Fruit fly (Drosophila melanogaster): ENCODE measurements around the gene kuz.

kuz gene

dm6 chr2L:13514945-13515687 is 34.8 kb upstream of the kuz start (continued):
- TF ChIP-seq nerfin-1 (tag; optimal IDR thresholded peaks at IDR 0.05): peak; percentile 58
- no peak for TF ChIP-seq CG10462 (GFP tag; optimal IDR thresholded peaks at IDR 0.05)
- TF ChIP-seq CG12236 (GFP tag; optimal IDR thresholded peaks at IDR 0.05): peak; percentile 28
- no peak for TF ChIP-seq Usf (GFP tag; optimal IDR thresholded peaks at IDR 0.05)
- peak; percentile 48; the same call in 1 of the 3 replicates for TF ChIP-seq CG6175 (GFP tag; IDR thresholded peaks at IDR 0.05)
- peak; percentile 86 for TF ChIP-seq slbo (GFP tag; IDR thresholded peaks at IDR 0.05)
- peak; percentile 66 for TF ChIP-seq dysf (GFP tag; IDR thresholded peaks at IDR 0.05)
- TF ChIP-seq corto (GFP tag; optimal IDR thresholded peaks at IDR 0.05): no peak
- TF ChIP-seq sna (GFP tag; IDR thresholded peaks at IDR 0.05; ENCODE audit: partially characterized antibody): no peak
- peak; percentile 81 for TF ChIP-seq gem (tag; optimal IDR thresholded peaks at IDR 0.05)
- no peak for TF ChIP-seq D (optimal IDR thresholded peaks at IDR 0.05)
- TF ChIP-seq D (GFP tag; optimal IDR thresholded peaks at IDR 0.05): peak; percentile 54
- TF ChIP-seq CG30431 (GFP tag; optimal IDR thresholded peaks at IDR 0.05): peak; percentile 44
- peak; percentile 50 for TF ChIP-seq gsb (GFP tag; IDR thresholded peaks at IDR 0.05)
- TF ChIP-seq sim (GFP tag; IDR thresholded peaks at IDR 0.05): no peak
- TF ChIP-seq inv (GFP tag; IDR thresholded peaks at IDR 0.05; ENCODE audit: partially characterized antibody): no peak
- peak; percentile 83 for TF ChIP-seq jumu (GFP tag; optimal IDR thresholded peaks at IDR 0.05)
- TF ChIP-seq ash1 (GFP tag; optimal IDR thresholded peaks at IDR 0.05): no peak
- TF ChIP-seq CG12769 (tag; optimal IDR thresholded peaks at IDR 0.05): no peak
- TF ChIP-seq gcm2 (GFP tag; optimal IDR thresholded peaks at IDR 0.05): peak; percentile 15
- TF ChIP-seq CG12744 (GFP tag; optimal IDR thresholded peaks at IDR 0.05): peak; percentile 70
- TF ChIP-seq Optix (GFP tag; IDR thresholded peaks at IDR 0.05): peak; percentile 48; the same call in 1 of the 3 replicates
- no peak for TF ChIP-seq fd102C (GFP tag; optimal IDR thresholded peaks at IDR 0.05)
- TF ChIP-seq CG18599 (GFP tag; optimal IDR thresholded peaks at IDR 0.05): peak; percentile 80
- peak; percentile 99 for TF ChIP-seq Ets65A (GFP tag)
- TF ChIP-seq Lim3 (GFP tag; IDR thresholded peaks at IDR 0.05): no peak
- TF ChIP-seq repo (GFP tag; optimal IDR thresholded peaks at IDR 0.05): peak; percentile 53
- TF ChIP-seq otp (GFP tag; IDR thresholded peaks at IDR 0.05): peak; percentile 61; the same call in 1 of the 3 replicates
- peak; percentile 66; the same call in 2 of the 3 replicates for TF ChIP-seq ci (GFP tag; IDR thresholded peaks at IDR 0.05)
- peak; percentile 68 for TF ChIP-seq CG3281 (GFP tag; optimal IDR thresholded peaks at IDR 0.05)
- no peak for TF ChIP-seq Hr78 (GFP tag; optimal IDR thresholded peaks at IDR 0.05)
- TF ChIP-seq Chrac-16 (GFP tag; optimal IDR thresholded peaks at IDR 0.05): peak; percentile 24
- no peak for TF ChIP-seq CG16815 (GFP tag; optimal IDR thresholded peaks at IDR 0.05)
- TF ChIP-seq ro (GFP tag; IDR thresholded peaks at IDR 0.05): no peak
- TF ChIP-seq Sox100B (GFP tag; optimal IDR thresholded peaks at IDR 0.05): peak; percentile 47
- TF ChIP-seq CG31388 (GFP tag; optimal IDR thresholded peaks at IDR 0.05): peak; percentile 71
- peak; percentile 79 for TF ChIP-seq Blimp-1 (GFP tag; optimal IDR thresholded peaks at IDR 0.05)
- TF ChIP-seq CG10321 (GFP tag; IDR thresholded peaks at IDR 0.05): no peak
- TF ChIP-seq en (GFP tag; optimal IDR thresholded peaks at IDR 0.05): peak; percentile 84
- TF ChIP-seq ATbp (GFP tag; optimal IDR thresholded peaks at IDR 0.05): peak; percentile 0
- no peak for TF ChIP-seq ssp (GFP tag; IDR thresholded peaks at IDR 0.05)
- peak; percentile 64 for TF ChIP-seq zfh2 (GFP tag; optimal IDR thresholded peaks at IDR 0.05)
- TF ChIP-seq CG7357 (GFP tag; IDR thresholded peaks at IDR 0.05): peak; percentile 71
- peak; percentile 44 for TF ChIP-seq CG8089 (GFP tag; optimal IDR thresholded peaks at IDR 0.05)
- peak; percentile 91 for TF ChIP-seq CG17361 (GFP tag; IDR thresholded peaks at IDR 0.05)
- TF ChIP-seq CG18619 (GFP tag; optimal IDR thresholded peaks at IDR 0.05): peak; percentile 35
- peak; percentile 67 for TF ChIP-seq CG11456 (GFP tag; IDR thresholded peaks at IDR 0.05)
- TF ChIP-seq Deaf1 (tag; optimal IDR thresholded peaks at IDR 0.05): peak; percentile 57
- TF ChIP-seq CG8944 (GFP tag; optimal IDR thresholded peaks at IDR 0.05): peak; percentile 51
- peak; percentile 34 for TF ChIP-seq kah (GFP tag; optimal IDR thresholded peaks at IDR 0.05)
